Worm (Caenorhabditis elegans) whole organism, young adult: Measurements from ENCODE around the gene twk-17.

Experiments used
- B0336.3 ChIP-seq: fragments of 200-800 bp; sonication (Bioruptor generic); IDR thresholded peaks from 2 replicates; pipeline ENCODE4 v1.3.6; 2022; ENCODE audit warnings: missing genetic modification characterization, missing compliant biosample characterization
- F22D6.2 ChIP-seq: sonication (generic microtip); optimal IDR thresholded peaks from 2 replicates; lab custom pipeline; 2016; ENCODE audit warnings: mild to moderate bottlenecking, missing genetic modification characterization, missing compliant biosample characterization
- F52B5.7 ChIP-seq: sonication (generic microtip); optimal IDR thresholded peaks from 2 replicates; lab custom pipeline; 2016; ENCODE audit warnings: mild to moderate bottlenecking, missing genetic modification characterization, missing compliant biosample characterization
- F57C9.4 ChIP-seq: sonication (generic microtip); optimal IDR thresholded peaks from 2 replicates; lab custom pipeline; 2017; ENCODE audit warnings: mild to moderate bottlenecking, missing genetic modification characterization, missing compliant biosample characterization
- Y53F4B.3 ChIP-seq: fragments of 200-800 bp; sonication (Bioruptor generic); IDR thresholded peaks from 2 replicates; pipeline ENCODE4 v1.3.6; 2022; ENCODE audit warnings: missing genetic modification reagents, missing genetic modification characterization, missing compliant biosample characterization
- Y56A3A.18 ChIP-seq: fragments of 200-800 bp; sonication (Bioruptor generic); IDR thresholded peaks from 2 replicates; pipeline ENCODE4 v1.3.6; 2022; ENCODE audit warnings: missing genetic modification reagents, missing genetic modification characterization, missing compliant biosample characterization
- Y95B8A.8 ChIP-seq: fragments of 200-800 bp; sonication (Bioruptor generic); IDR thresholded peaks from 2 replicates; pipeline ENCODE4 v1.3.6; 2022; ENCODE audit warnings: missing genetic modification reagents, missing genetic modification characterization, missing compliant biosample characterization
- akir-1 ChIP-seq: fragments of 200-800 bp; sonication (Bioruptor generic); optimal IDR thresholded peaks from 2 replicates; lab custom pipeline; 2018; ENCODE audit warnings: mild to moderate bottlenecking, missing genetic modification characterization, moderate library complexity, missing compliant biosample characterization
- aptf-2 ChIP-seq: fragments of 200-800 bp; sonication (Bioruptor generic); conservative IDR thresholded peaks from 2 replicates; pipeline ENCODE4 v1.3.6; 2022; ENCODE audit warnings: missing genetic modification reagents, missing genetic modification characterization, missing compliant biosample characterization
- aptf-3 ChIP-seq: fragments of 200-800 bp; sonication (Bioruptor generic); IDR thresholded peaks from 2 replicates; pipeline ENCODE4 v1.3.6; 2022; ENCODE audit warnings: missing genetic modification characterization, missing compliant biosample characterization
- athp-1 ChIP-seq: sonication (generic microtip); optimal IDR thresholded peaks from 2 replicates; lab custom pipeline; 2017; ENCODE audit warnings: mild to moderate bottlenecking, missing genetic modification characterization, missing compliant biosample characterization
- attf-3 ChIP-seq: fragments of 200-800 bp; sonication (Bioruptor generic); conservative IDR thresholded peaks from 2 replicates; pipeline ENCODE4 v1.3.6; 2022; ENCODE audit warnings: missing genetic modification reagents, missing genetic modification characterization, missing compliant biosample characterization
- ceh-79 ChIP-seq: sonication (generic microtip); optimal IDR thresholded peaks from 2 replicates; lab custom pipeline; 2017; ENCODE audit warnings: mild to moderate bottlenecking, missing genetic modification characterization, missing compliant biosample characterization
- dox-1 ChIP-seq: fragments of 200-800 bp; sonication (Bioruptor generic); IDR thresholded peaks from 2 replicates; pipeline ENCODE4 v1.3.6; 2022; ENCODE audit warnings: missing genetic modification reagents, missing genetic modification characterization, missing compliant biosample characterization
- dpl-1 ChIP-seq: fragments of 150-350 bp; optimal IDR thresholded peaks from 2 replicates; lab custom pipeline; 2014; ENCODE audit warnings: missing biosample characterization, missing genetic modification reagents, missing genetic modification characterization
- egrh-3 ChIP-seq: fragments of 200-800 bp; sonication (Bioruptor generic); IDR thresholded peaks from 2 replicates; pipeline ENCODE4 v1.3.6; 2022; ENCODE audit warnings: missing genetic modification reagents, missing genetic modification characterization, missing compliant biosample characterization
- fkh-3 ChIP-seq: sonication (generic microtip); optimal IDR thresholded peaks from 2 replicates; lab custom pipeline; 2016; ENCODE audit warnings: mild to moderate bottlenecking, missing genetic modification characterization, missing compliant biosample characterization
- gei-17 ChIP-seq: fragments of 200-800 bp; sonication (Bioruptor generic); optimal IDR thresholded peaks from 2 replicates; lab custom pipeline; 2018; ENCODE audit warnings: mild to moderate bottlenecking, missing genetic modification characterization, missing compliant biosample characterization
- hlh-26 ChIP-seq: fragments of 200-800 bp; sonication (Bioruptor generic); conservative IDR thresholded peaks from 2 replicates; pipeline ENCODE4 v1.3.6; 2022; ENCODE audit warnings: missing genetic modification reagents, missing genetic modification characterization, missing compliant biosample characterization
- hmg-1.2 ChIP-seq: fragments of 200-800 bp; sonication (Bioruptor generic); IDR thresholded peaks from 2 replicates; pipeline ENCODE4 v1.3.6; 2022; ENCODE audit warnings: missing genetic modification reagents, missing genetic modification characterization, missing compliant biosample characterization
- hmg-20 ChIP-seq: fragments of 200-800 bp; sonication (Bioruptor generic); IDR thresholded peaks from 2 replicates; pipeline ENCODE4 v1.3.6; 2022; ENCODE audit warnings: missing genetic modification reagents, missing genetic modification characterization, missing compliant biosample characterization
- hrde-1 ChIP-seq: sonication (generic microtip); optimal IDR thresholded peaks from 2 replicates; lab custom pipeline; 2016; ENCODE audit warnings: missing genetic modification characterization, mild to moderate bottlenecking, missing compliant biosample characterization, moderate library complexity, missing genotype, missing genetic modification reagents, borderline replicate concordance
- hsf-1 ChIP-seq: fragments of 200-800 bp; sonication (Bioruptor generic); IDR thresholded peaks from 2 replicates; pipeline ENCODE4 v1.3.6; 2022; ENCODE audit warnings: missing genetic modification reagents, missing genetic modification characterization, missing compliant biosample characterization
- let-607 ChIP-seq, 2 experiments: fragments of 200-800 bp in 1 of 2; sonication (Bioruptor generic) in 1 of 2; sonication (generic microtip) in 1 of 2; optimal IDR thresholded peaks; 2 replicates each; lab custom pipeline; 2016 to 2018; ENCODE audit warnings: mild to moderate bottlenecking in 2 of 2, missing compliant biosample characterization in 2 of 2, missing genetic modification characterization in 2 of 2, moderate library complexity in 2 of 2, missing genotype in 1 of 2
- lin-26 ChIP-seq: fragments of 200-800 bp; sonication (Bioruptor generic); IDR thresholded peaks from 2 replicates; pipeline ENCODE4 v1.3.6; 2022; ENCODE audit warnings: missing genetic modification reagents, missing genetic modification characterization, missing compliant biosample characterization
- lin-35 ChIP-seq, 3 experiments: fragments of 150-350 bp in 2 of 3; sonication (generic microtip) in 1 of 3; optimal IDR thresholded peaks; 2 replicates each; lab custom pipeline; 2014 to 2018; ENCODE audit warnings: missing biosample characterization in 3 of 3, missing genetic modification characterization in 3 of 3, missing genetic modification reagents in 3 of 3
- lir-1 ChIP-seq: fragments of 200-800 bp; sonication (Bioruptor generic); conservative IDR thresholded peaks from 2 replicates; pipeline ENCODE4 v1.3.6; 2022; ENCODE audit warnings: missing genetic modification reagents, missing genetic modification characterization, missing compliant biosample characterization
- madf-3 ChIP-seq: fragments of 200-800 bp; sonication (Bioruptor generic); IDR thresholded peaks from 2 replicates; pipeline ENCODE4 v1.3.6; 2022; ENCODE audit warnings: missing genetic modification reagents, missing genetic modification characterization, missing compliant biosample characterization
- mxl-1 ChIP-seq: sonication (generic microtip); optimal IDR thresholded peaks from 2 replicates; lab custom pipeline; 2016; ENCODE audit warnings: missing genetic modification characterization, missing compliant biosample characterization
- nhr-120 ChIP-seq: fragments of 200-800 bp; sonication (Bioruptor generic); IDR thresholded peaks from 2 replicates; pipeline ENCODE4 v1.3.6; 2022; ENCODE audit warnings: missing genetic modification characterization, missing compliant biosample characterization
- nhr-80 ChIP-seq: sonication (generic microtip); optimal IDR thresholded peaks from 2 replicates; lab custom pipeline; 2016; ENCODE audit warnings: missing genetic modification characterization, missing compliant biosample characterization
- pbrm-1 ChIP-seq: fragments of 200-800 bp; sonication (Bioruptor generic); IDR thresholded peaks from 2 replicates; pipeline ENCODE4 v1.3.6; 2022; ENCODE audit warnings: missing genetic modification reagents, missing genetic modification characterization, missing compliant biosample characterization
- rcor-1 ChIP-seq: fragments of 200-800 bp; sonication (Bioruptor generic); IDR thresholded peaks from 2 replicates; pipeline ENCODE4 v1.3.6; 2022; ENCODE audit warnings: missing genetic modification reagents, missing genetic modification characterization, missing compliant biosample characterization
- snpc-1.1 ChIP-seq: sonication (generic microtip); optimal IDR thresholded peaks from 2 replicates; lab custom pipeline; 2017; ENCODE audit warnings: missing genetic modification characterization, mild to moderate bottlenecking, missing compliant biosample characterization, antibody characterized with exemption, moderate library complexity, missing genotype, missing genetic modification reagents; ENCODE audit not compliant: insufficient read depth
- tbp1 ChIP-seq: fragments of 200-800 bp; sonication (Bioruptor generic); optimal IDR thresholded peaks from 2 replicates; lab custom pipeline; 2018; ENCODE audit warnings: mild to moderate bottlenecking, missing genetic modification characterization, missing compliant biosample characterization
- xnd-1 ChIP-seq: sonication (generic microtip); optimal IDR thresholded peaks from 2 replicates; lab custom pipeline; 2016; ENCODE audit warnings: missing genotype, missing genetic modification reagents, missing genetic modification characterization, missing compliant biosample characterization
- ztf-22 ChIP-seq: fragments of 200-800 bp; sonication (Bioruptor generic); optimal IDR thresholded peaks from 2 replicates; lab custom pipeline; 2018; ENCODE audit warnings: mild to moderate bottlenecking, missing genetic modification characterization, moderate library complexity, missing compliant biosample characterization
- ztf-28 ChIP-seq: fragments of 200-800 bp; sonication (Bioruptor generic); IDR thresholded peaks from 2 replicates; pipeline ENCODE4 v1.3.6; 2022; ENCODE audit warnings: missing genetic modification reagents, missing genetic modification characterization, missing compliant biosample characterization

Gene twk-17

ce11 chrX:7596029-7596428, 11.9 kb downstream of the twk-17 start:
- TF ChIP-seq nhr-80 (tag; lab: Kevin White, UChicago) (peak; percentile 14), fkh-3 (no peak)
- TF ChIP-seq, all 124 proteins: peak for 1

ce11 chrX:7593931-7594544, 13.8 kb downstream of the twk-17 start:
- TF ChIP-seq F22D6.2 (tag; lab: Kevin White, UChicago): no peak
- TF ChIP-seq hsf-1 (GFP tag; lab: Robert Waterston, UW): no peak
- no peak for TF ChIP-seq lin-35 (GFP tag; optimal IDR thresholded peaks at IDR 0.05; lab: Kevin White, UChicago)
- no peak for TF ChIP-seq xnd-1 (tag; lab: Kevin White, UChicago)
- no peak for TF ChIP-seq dpl-1 (GFP tag; lab: Kevin White, UChicago)
- TF ChIP-seq rcor-1: no peak
- TF ChIP-seq hlh-26 (GFP tag; lab: Robert Waterston, UW): no peak
- no peak for TF ChIP-seq dox-1 (GFP tag; lab: Robert Waterston, UW)
- TF ChIP-seq pbrm-1: no peak
- no peak for TF ChIP-seq ztf-28
- no peak for TF ChIP-seq hmg-1.2
- TF ChIP-seq ceh-79 (tag; lab: Kevin White, UChicago): no peak
- TF ChIP-seq F57C9.4 (tag; lab: Kevin White, UChicago): no peak
- no peak for TF ChIP-seq athp-1 (tag; lab: Kevin White, UChicago)
- no peak for TF ChIP-seq mxl-1 (tag; lab: Kevin White, UChicago)
- no peak for TF ChIP-seq attf-3
- no peak for TF ChIP-seq Y53F4B.3
- TF ChIP-seq aptf-3 (GFP tag; lab: Robert Waterston, UW): no peak

ce11 chrX:7590756-7591155, 17.1 kb downstream of the twk-17 start:
- no peak for TF ChIP-seq tbp1 (GFP tag; lab: Kevin White, UChicago)
- TF ChIP-seq Y95B8A.8 (GFP tag; lab: Robert Waterston, UW): no peak
- TF ChIP-seq gei-17 (GFP tag; lab: Kevin White, UChicago): no peak
- TF ChIP-seq dpl-1 (GFP tag; lab: Kevin White, UChicago): no peak
- no peak for TF ChIP-seq madf-3 (GFP tag; lab: Robert Waterston, UW)
- no peak for TF ChIP-seq egrh-3 (GFP tag; lab: Robert Waterston, UW)
- no peak for TF ChIP-seq ztf-22
- no peak for TF ChIP-seq akir-1 (GFP tag; lab: Kevin White, UChicago)
- no peak for TF ChIP-seq nhr-120 (GFP tag; lab: Robert Waterston, UW)
- no peak for TF ChIP-seq hrde-1 (tag; lab: Kevin White, UChicago)
- TF ChIP-seq snpc-1.1 (tag; lab: Kevin White, UChicago): no peak
- TF ChIP-seq aptf-2: no peak
- TF ChIP-seq B0336.3 (GFP tag; lab: Robert Waterston, UW): no peak
- no peak for TF ChIP-seq fkh-3
- no peak for TF ChIP-seq F52B5.7 (tag; lab: Kevin White, UChicago)
- no peak for TF ChIP-seq Y56A3A.18
- TF ChIP-seq hmg-20 (GFP tag; lab: Robert Waterston, UW): no peak
- TF ChIP-seq lir-1 (GFP tag; lab: Robert Waterston, UW): no peak
- TF ChIP-seq lin-26 (GFP tag; lab: Robert Waterston, UW): no peak
- TF ChIP-seq let-607 (tag; optimal IDR thresholded peaks at IDR 0.05; lab: Kevin White, UChicago): no peak
- TF ChIP-seq, all 124 proteins: peak for 0
